Worm (Caenorhabditis elegans) whole organism, midembryonic: ENCODE data around the gene ZK1240.1.

Source experiments
- T22C8.4 ChIP-seq: fragments of 200-800 bp; sonication (Bioruptor generic); IDR thresholded peaks from 2 replicates; pipeline ENCODE4 v1.3.6; 2022; ENCODE audit warnings: missing genetic modification characterization, missing compliant biosample characterization
- cog-1 ChIP-seq: sonication (generic microtip); optimal IDR thresholded peaks from 2 replicates; lab custom pipeline; 2016; ENCODE audit warnings: missing genetic modification characterization, missing compliant biosample characterization
- flt-1 ChIP-seq: fragments of 200-800 bp; sonication (Bioruptor generic); IDR thresholded peaks from 2 replicates; pipeline ENCODE4 v1.3.6; 2022; ENCODE audit warnings: missing genetic modification characterization, missing compliant biosample characterization
- klf-2 ChIP-seq: fragments of 200-800 bp; sonication (Bioruptor generic); conservative IDR thresholded peaks from 2 replicates; pipeline ENCODE4 v1.3.6; 2022; ENCODE audit warnings: missing genetic modification reagents, missing genetic modification characterization, missing compliant biosample characterization
- med-1 ChIP-seq: sonication (generic microtip); optimal IDR thresholded peaks from 2 replicates; lab custom pipeline; 2017; ENCODE audit warnings: missing genetic modification characterization, mild to moderate bottlenecking, missing compliant biosample characterization, antibody characterized with exemption, missing genetic modification reagents; ENCODE audit not compliant: insufficient read depth
- ref-1 ChIP-seq: fragments of 200-800 bp; sonication (Bioruptor generic); conservative IDR thresholded peaks from 2 replicates; pipeline ENCODE4 v1.3.6; 2022; ENCODE audit warnings: missing genetic modification reagents, missing genetic modification characterization, missing compliant biosample characterization
- tab-1 ChIP-seq: fragments of 200-800 bp; sonication (Bioruptor generic); IDR thresholded peaks from 2 replicates; pipeline ENCODE4 v1.3.6; 2022; ENCODE audit warnings: missing genetic modification characterization, missing compliant biosample characterization
- ztf-23 ChIP-seq: fragments of 200-800 bp; sonication (Bioruptor generic); IDR thresholded peaks from 2 replicates; pipeline ENCODE4 v1.3.6; 2022; ENCODE audit warnings: missing genetic modification reagents, missing genetic modification characterization, missing compliant biosample characterization
- ztf-29 ChIP-seq: fragments of 200-800 bp; sonication (Bioruptor generic); IDR thresholded peaks from 2 replicates; pipeline ENCODE4 v1.3.6; 2022; ENCODE audit warnings: missing genetic modification reagents, missing genetic modification characterization, missing compliant biosample characterization

Gene ZK1240.1

ce11 chrII:2377751-2378150 lies 48.6 kb downstream of the ZK1240.1 start, which contains the start of gene F16G10.6:
TSS of gene F16G10.6 (minus strand) at chrII:2377851.
- no peak for TF ChIP-seq ref-1 (GFP tag; lab: Robert Waterston, UW)
- TF ChIP-seq tab-1 (GFP tag; lab: Robert Waterston, UW): no peak
- no peak for TF ChIP-seq cog-1 (tag; lab: Kevin White, UChicago)
- TF ChIP-seq ztf-23 (GFP tag; lab: Robert Waterston, UW): no peak
- TF ChIP-seq med-1 (GFP tag; lab: Kevin White, UChicago): no peak
- no peak for TF ChIP-seq ztf-29 (GFP tag; lab: Robert Waterston, UW)
- TF ChIP-seq flt-1 (GFP tag; lab: Robert Waterston, UW): no peak
- no peak for TF ChIP-seq klf-2
- TF ChIP-seq T22C8.4 (GFP tag; lab: Robert Waterston, UW): no peak

ce11 chrII:2378465-2379009 lies 49.3 kb downstream of the ZK1240.1 start:
- TF ChIP-seq med-1 (GFP tag; lab: Kevin White, UChicago): no peak
- TF ChIP-seq ztf-23 (GFP tag; lab: Robert Waterston, UW): no peak
- TF ChIP-seq ref-1 (GFP tag; lab: Robert Waterston, UW): no peak
- no peak for TF ChIP-seq cog-1 (tag; lab: Kevin White, UChicago)
- no peak for TF ChIP-seq flt-1 (GFP tag; lab: Robert Waterston, UW)
- no peak for TF ChIP-seq klf-2
- no peak for TF ChIP-seq ztf-29 (GFP tag; lab: Robert Waterston, UW)
- no peak for TF ChIP-seq T22C8.4 (GFP tag; lab: Robert Waterston, UW)
- no peak for TF ChIP-seq tab-1 (GFP tag; lab: Robert Waterston, UW)

- TF ChIP-seq T22C8.4 (GFP tag; lab: Robert Waterston, UW): no peak
- TF ChIP-seq ref-1 (GFP tag; lab: Robert Waterston, UW): no peak
- TF ChIP-seq med-1 (GFP tag; lab: Kevin White, UChicago): no peak
- no peak for TF ChIP-seq klf-2
- no peak for TF ChIP-seq cog-1 (tag; lab: Kevin White, UChicago)
- TF ChIP-seq ztf-29 (GFP tag; lab: Robert Waterston, UW): no peak
- TF ChIP-seq flt-1 (GFP tag; lab: Robert Waterston, UW): no peak
- no peak for TF ChIP-seq tab-1 (GFP tag; lab: Robert Waterston, UW)
- TF ChIP-seq ztf-23 (GFP tag; lab: Robert Waterston, UW): no peak
Measured at ce11 chrII:2379673-2380072, 50.5 kb downstream of the ZK1240.1 start.

- no peak for TF ChIP-seq ztf-23 (GFP tag; lab: Robert Waterston, UW)
- TF ChIP-seq tab-1 (GFP tag; lab: Robert Waterston, UW): no peak
Measured at ce11 chrII:2380174-2380573, 51.0 kb downstream of the ZK1240.1 start, which contains the start of gene F16G10.7. TSS of gene F16G10.7 (minus strand) at chrII:2380274.
